Fruit fly (Drosophila melanogaster) whole organism, embryonic: ENCODE measurements around the gene CG16779.

Experiments
- Ada2b ChIP-seq: fragments of 200-800 bp; sonication (Bioruptor generic); IDR thresholded peaks from 2 replicates; pipeline ENCODE4 v1.3.6; 2022; ENCODE audit warnings: missing biosample characterization, missing genetic modification characterization
- Atf3 ChIP-seq: fragments of 200-800 bp; sonication (Bioruptor generic); optimal IDR thresholded peaks from 3 replicates; lab custom pipeline; 2016; ENCODE audit warnings: missing biosample characterization, missing genetic modification characterization
- Blimp-1 ChIP-seq: fragments of 200-800 bp; sonication (Bioruptor generic); optimal IDR thresholded peaks from 3 replicates; lab custom pipeline; 2018; ENCODE audit warnings: missing biosample characterization, missing genetic modification characterization, mild to moderate bottlenecking, moderate library complexity, missing genetic modification reagents
- C15 ChIP-seq: fragments of 200-800 bp; sonication (Bioruptor generic); IDR thresholded peaks from 3 replicates; pipeline ENCODE4 v1.3.6; 2022; ENCODE audit warnings: missing biosample characterization, missing genetic modification characterization
- CG10321 ChIP-seq: fragments of 200-800 bp; sonication (Bioruptor generic); IDR thresholded peaks from 2 replicates; pipeline ENCODE4 v1.3.6; 2022; ENCODE audit warnings: missing biosample characterization, missing genetic modification characterization
- CG10366 ChIP-seq: fragments of 200-800 bp; sonication (Bioruptor generic); IDR thresholded peaks from 2 replicates; pipeline ENCODE4 v1.3.6; 2022; ENCODE audit warnings: missing biosample characterization, missing genetic modification characterization
- CG11085 ChIP-seq: fragments of 200-800 bp; sonication (Bioruptor generic); IDR thresholded peaks from 2 replicates; pipeline ENCODE4 v1.3.6; 2022; ENCODE audit warnings: missing biosample characterization, missing genetic modification characterization
- CG11504 ChIP-seq: fragments of 200-800 bp; sonication (Bioruptor generic); optimal IDR thresholded peaks from 3 replicates; lab custom pipeline; 2019; ENCODE audit warnings: missing biosample characterization, mild to moderate bottlenecking, missing genetic modification characterization, moderate library complexity
- CG11695 ChIP-seq: fragments of 200-800 bp; sonication (Bioruptor generic); IDR thresholded peaks from 3 replicates; pipeline ENCODE4 v1.3.6; 2022; ENCODE audit warnings: missing biosample characterization, missing genetic modification characterization
- CG17359 ChIP-seq: fragments of 200-800 bp; sonication (Bioruptor generic); optimal IDR thresholded peaks from 3 replicates; lab custom pipeline; 2018; ENCODE audit warnings: missing biosample characterization, mild to moderate bottlenecking, missing genetic modification characterization, moderate library complexity
- CG17361 ChIP-seq: fragments of 200-800 bp; sonication (Bioruptor generic); IDR thresholded peaks from 3 replicates; pipeline ENCODE4 v1.3.6; 2022; ENCODE audit warnings: missing biosample characterization, missing genetic modification characterization
- CG30020 ChIP-seq: fragments of 200-800 bp; optimal IDR thresholded peaks from 2 replicates; lab custom pipeline; 2019; ENCODE audit warnings: missing biosample characterization, mild to moderate bottlenecking, missing genetic modification characterization, moderate library complexity
- CG4707 ChIP-seq: fragments of 200-800 bp; sonication (Bioruptor generic); optimal IDR thresholded peaks from 2 replicates; lab custom pipeline; 2018; ENCODE audit warnings: missing biosample characterization, mild to moderate bottlenecking, missing genetic modification characterization, moderate library complexity
- CG6791 ChIP-seq: fragments of 200-800 bp; sonication (Bioruptor generic); IDR thresholded peaks from 3 replicates; pipeline ENCODE4 v1.3.6; 2022; ENCODE audit warnings: missing biosample characterization, missing genetic modification characterization; ENCODE audit not compliant: partially characterized antibody
- CG7928 ChIP-seq: fragments of 200-800 bp; sonication (Bioruptor generic); optimal IDR thresholded peaks from 2 replicates; lab custom pipeline; 2017; ENCODE audit warnings: missing biosample characterization, mild to moderate bottlenecking, missing genetic modification characterization
- CG8290 ChIP-seq, 3 experiments: fragments of 200-800 bp; sonication (Bioruptor generic); optimal IDR thresholded peaks; 2 replicates each; lab custom pipeline; 2016 to 2019; ENCODE audit warnings: missing biosample characterization in 3 of 3, missing genetic modification characterization in 3 of 3, mild to moderate bottlenecking in 2 of 3, moderate library complexity in 1 of 3
- CG9727 ChIP-seq: fragments of 200-800 bp; sonication (Bioruptor generic); optimal IDR thresholded peaks from 3 replicates; lab custom pipeline; 2017; ENCODE audit warnings: missing biosample characterization, mild to moderate bottlenecking, missing genetic modification characterization
- Dbx ChIP-seq: fragments of 200-800 bp; sonication (Bioruptor generic); IDR thresholded peaks from 3 replicates; pipeline ENCODE4 v1.3.6; 2022; ENCODE audit warnings: missing biosample characterization, missing genetic modification characterization
- Drgx ChIP-seq: fragments of 200-800 bp; sonication (Bioruptor generic); IDR thresholded peaks from 2 replicates; pipeline ENCODE4 v1.3.6; 2022; ENCODE audit warnings: missing biosample characterization, missing genetic modification characterization
- Ets65A ChIP-seq: fragments of 200-800 bp; sonication (Bioruptor generic); peaks from one replicate; lab custom pipeline; 2016; ENCODE audit warnings: missing biosample characterization, missing genetic modification characterization
- H15 ChIP-seq: fragments of 200-800 bp; sonication (Bioruptor generic); IDR thresholded peaks from 3 replicates; pipeline ENCODE4 v1.3.6; 2022; ENCODE audit warnings: missing biosample characterization, missing genetic modification characterization
- Hmr ChIP-seq: fragments of 200-800 bp; sonication (Bioruptor generic); optimal IDR thresholded peaks from 3 replicates; lab custom pipeline; 2017; ENCODE audit warnings: mild to moderate bottlenecking, missing biosample characterization, missing genetic modification reagents, missing genetic modification characterization
- Hr3 ChIP-seq: fragments of 200-800 bp; sonication (Bioruptor generic); optimal IDR thresholded peaks from 3 replicates; lab custom pipeline; 2016; ENCODE audit warnings: missing biosample characterization, missing genetic modification characterization
- Med ChIP-seq: fragments of 200-800 bp; sonication (Bioruptor generic); peaks from one replicate; lab custom pipeline; 2016; ENCODE audit warnings: missing biosample characterization, missing genetic modification characterization, mild to moderate bottlenecking, inconsistent platforms, moderate library complexity
- Nf-YB ChIP-seq: fragments of 200-800 bp; sonication (Bioruptor generic); optimal IDR thresholded peaks from 3 replicates; lab custom pipeline; 2019; ENCODE audit warnings: missing biosample characterization, mild to moderate bottlenecking, missing genetic modification characterization, moderate library complexity
- Ptx1 ChIP-seq: fragments of 200-800 bp; sonication (Bioruptor generic); IDR thresholded peaks from 2 replicates; pipeline ENCODE4 v1.3.6; 2022; ENCODE audit warnings: missing biosample characterization, missing genetic modification characterization
- bbx ChIP-seq: fragments of 200-800 bp; sonication (Bioruptor generic); IDR thresholded peaks from 2 replicates; pipeline ENCODE4 v1.3.6; 2022; ENCODE audit warnings: missing biosample characterization, missing genetic modification characterization; ENCODE audit not compliant: partially characterized antibody
- chinmo ChIP-seq: fragments of 200-800 bp; sonication (Bioruptor generic); IDR thresholded peaks from 4 replicates; pipeline ENCODE4 v1.3.6; 2022; ENCODE audit warnings: missing biosample characterization, missing genetic modification characterization; ENCODE audit not compliant: partially characterized antibody
- chm ChIP-seq: fragments of 200-800 bp; sonication (Bioruptor generic); IDR thresholded peaks from 2 replicates; pipeline ENCODE4 v1.3.6; 2022; ENCODE audit warnings: missing biosample characterization, missing genetic modification characterization
- ci ChIP-seq: fragments of 200-800 bp; sonication (Bioruptor generic); IDR thresholded peaks from 3 replicates; pipeline ENCODE4 v1.3.6; 2022; ENCODE audit warnings: missing biosample characterization, missing genetic modification characterization
- corto ChIP-seq: fragments of 200-800 bp; sonication (Bioruptor generic); optimal IDR thresholded peaks from 2 replicates; lab custom pipeline; 2016; ENCODE audit warnings: missing biosample characterization, mild to moderate bottlenecking, missing genetic modification characterization, moderate library complexity
- crol ChIP-seq: fragments of 200-800 bp; sonication (Bioruptor generic); IDR thresholded peaks from 2 replicates; pipeline ENCODE4 v1.3.6; 2022; ENCODE audit warnings: missing biosample characterization, missing genetic modification characterization
- crp ChIP-seq, 2 experiments: fragments of 200-800 bp; sonication (Bioruptor generic); optimal IDR thresholded peaks; 2 replicates in 1 of 2; 3 replicates in 1 of 2; lab custom pipeline; 2017; ENCODE audit warnings: missing biosample characterization in 2 of 2, missing genetic modification characterization in 2 of 2, mild to moderate bottlenecking in 1 of 2, moderate library complexity in 1 of 2
- dmrt99B ChIP-seq: fragments of 200-800 bp; sonication (Bioruptor generic); optimal IDR thresholded peaks from 2 replicates; lab custom pipeline; 2018; ENCODE audit warnings: missing biosample characterization, mild to moderate bottlenecking, missing genetic modification characterization, moderate library complexity
- esg ChIP-seq: fragments of 200-800 bp; sonication (Bioruptor generic); conservative IDR thresholded peaks from 2 replicates; pipeline ENCODE4 v1.3.6; 2022; ENCODE audit warnings: missing biosample characterization, missing genetic modification characterization
- ewg ChIP-seq: fragments of 200-800 bp; sonication (Bioruptor generic); optimal IDR thresholded peaks from 3 replicates; lab custom pipeline; 2017; ENCODE audit warnings: mild to moderate bottlenecking, missing biosample characterization, missing genetic modification reagents, missing genetic modification characterization
- hkb ChIP-seq, 2 experiments: fragments of 200-800 bp in 1 of 2; fragments of >200 bp in 1 of 2; sonication (Bioruptor generic) in 1 of 2; IDR thresholded peaks in 1 of 2; optimal IDR thresholded peaks in 1 of 2; 2 replicates each; pipeline versions ENCODE4 v1.3.6 to Lab custom; 2017 to 2022; ENCODE audit warnings: missing biosample characterization in 1 of 2, missing genetic modification characterization in 1 of 2
- knrl ChIP-seq: fragments of 200-800 bp; sonication (Bioruptor generic); IDR thresholded peaks from 3 replicates; pipeline ENCODE4 v1.3.6; 2022; ENCODE audit warnings: missing biosample characterization, missing genetic modification characterization; ENCODE audit not compliant: partially characterized antibody
- nom ChIP-seq: fragments of 200-800 bp; sonication (Bioruptor generic); optimal IDR thresholded peaks from 2 replicates; lab custom pipeline; 2017; ENCODE audit warnings: missing biosample characterization, missing genetic modification characterization, mild to moderate bottlenecking, moderate library complexity, missing genetic modification reagents
- phol ChIP-seq: fragments of 200-800 bp; sonication (Bioruptor generic); optimal IDR thresholded peaks from 3 replicates; lab custom pipeline; 2018; ENCODE audit warnings: missing biosample characterization, mild to moderate bottlenecking, missing genetic modification characterization, moderate library complexity
- pnt ChIP-seq: fragments of 200-800 bp; sonication (Bioruptor generic); optimal IDR thresholded peaks from 3 replicates; lab custom pipeline; 2016; ENCODE audit warnings: missing biosample characterization, missing genetic modification characterization
- repo ChIP-seq: fragments of 200-800 bp; sonication (Bioruptor generic); optimal IDR thresholded peaks from 2 replicates; lab custom pipeline; 2016; ENCODE audit warnings: missing biosample characterization, missing genetic modification characterization
- schlank ChIP-seq: fragments of 200-800 bp; sonication (Bioruptor generic); optimal IDR thresholded peaks from 2 replicates; lab custom pipeline; 2018; ENCODE audit warnings: missing biosample characterization, mild to moderate bottlenecking, missing genetic modification characterization
- sima ChIP-seq: fragments of 200-800 bp; sonication (Bioruptor generic); optimal IDR thresholded peaks from 2 replicates; lab custom pipeline; 2016; ENCODE audit warnings: missing biosample characterization, missing genetic modification characterization
- slbo ChIP-seq: fragments of 200-800 bp; sonication (Bioruptor generic); IDR thresholded peaks from 2 replicates; pipeline ENCODE4 v1.3.6; 2022; ENCODE audit warnings: missing biosample characterization, missing genetic modification characterization
- wdn ChIP-seq: fragments of 200-800 bp; sonication (Bioruptor generic); IDR thresholded peaks from 2 replicates; pipeline ENCODE4 v1.3.6; 2022; ENCODE audit warnings: missing biosample characterization, missing genetic modification characterization

The CG16779 gene

DNA sequence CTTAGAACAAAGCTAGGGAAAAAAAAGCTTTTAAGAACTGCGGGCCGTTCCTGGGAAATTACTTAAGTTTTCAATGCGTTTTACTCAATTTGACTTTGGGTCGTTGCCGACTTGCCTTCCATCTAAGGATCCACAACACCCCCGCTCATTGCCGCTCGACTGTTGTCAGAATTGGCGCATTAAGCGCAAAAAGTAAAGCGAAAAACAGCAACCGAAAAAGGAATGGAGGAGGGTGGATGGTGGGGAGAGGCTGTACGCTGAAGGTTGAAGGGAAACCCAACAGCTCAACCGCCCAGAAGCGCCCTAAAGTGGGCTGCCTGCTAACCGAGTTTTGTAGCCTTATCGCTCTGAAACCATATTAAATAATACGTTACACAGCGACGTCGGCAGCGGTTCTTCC is 5.9 kb downstream of the CG16779 start (continued):
- no peak for TF ChIP-seq crp (GFP tag; optimal IDR thresholded peaks at IDR 0.05; lab: Kevin White, UChicago)
- no peak for TF ChIP-seq corto (GFP tag; lab: Kevin White, UChicago)
- peak; percentile 51 for TF ChIP-seq crol (GFP tag; lab: Robert Waterston, UW)
- TF ChIP-seq CG10366 (GFP tag; lab: Robert Waterston, UW): no peak

DNA sequence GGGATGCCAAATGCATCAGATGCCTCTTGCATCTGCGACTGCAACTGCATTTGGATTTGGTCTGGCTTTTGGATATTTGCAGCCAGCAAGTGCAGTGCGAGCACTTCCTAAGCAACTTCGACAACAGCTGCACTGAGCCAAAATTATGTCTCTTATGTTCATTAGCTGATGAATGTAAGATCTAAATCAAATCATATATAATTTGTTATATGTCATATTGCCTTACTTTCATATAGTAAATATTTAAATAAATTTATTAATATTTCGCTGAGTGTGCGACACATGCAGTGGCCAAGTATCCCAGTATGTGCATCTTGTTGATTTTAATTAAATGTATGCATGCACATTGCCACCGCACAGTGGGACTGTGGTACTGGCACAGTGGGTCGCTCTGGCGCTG is 13.1 kb downstream of the CG16779 start:
- TF ChIP-seq bbx (no peak), ewg (GFP tag; lab: Kevin White, UChicago) (no peak), Ptx1 (GFP tag; lab: Robert Waterston, UW) (no peak), H15 (0 out of 3 replicates have a peak, but pooled peaks have one; percentile 37), CG17361 (GFP tag; lab: Robert Waterston, UW) (0 out of 3 replicates have a peak, but pooled peaks have one; percentile 17), Med (GFP tag; lab: Kevin White, UChicago) (peak; percentile 41), CG11695 (0 out of 3 replicates have a peak, but pooled peaks have one; percentile 28), slbo (GFP tag; lab: Robert Waterston, UW) (no peak), knrl (GFP tag; lab: Robert Waterston, UW) (no peak), dmrt99B (tag; lab: Kevin White, UChicago) (peak; percentile 12), sima (GFP tag; lab: Kevin White, UChicago) (no peak), CG11085 (GFP tag; lab: Robert Waterston, UW) (no peak), chinmo (GFP tag; lab: Robert Waterston, UW) (0 out of 4 replicates have a peak, but pooled peaks have one; percentile 49), phol (peak; percentile 13), ci (GFP tag; lab: Robert Waterston, UW) (0 out of 3 replicates have a peak, but pooled peaks have one; percentile 19), Drgx (peak; percentile 80), CG4707 (GFP tag; lab: Kevin White, UChicago) (peak; percentile 72), Hr3 (peak; percentile 1), CG17359 (peak; percentile 29), wdn (no peak), nom (GFP tag; lab: Kevin White, UChicago) (no peak), Blimp-1 (GFP tag; lab: Kevin White, UChicago) (peak; percentile 9), hkb (optimal IDR thresholded peaks at IDR 0.05; lab: Kevin White, UChicago) (no peak), hkb (GFP tag; IDR thresholded peaks at IDR 0.05; lab: Robert Waterston, UW) (peak; percentile 45), CG11504 (tag; lab: Kevin White, UChicago) (peak; percentile 27), chm (no peak), Ada2b (0 out of 2 replicates have a peak, but pooled peaks have one; percentile 15)

DNA sequence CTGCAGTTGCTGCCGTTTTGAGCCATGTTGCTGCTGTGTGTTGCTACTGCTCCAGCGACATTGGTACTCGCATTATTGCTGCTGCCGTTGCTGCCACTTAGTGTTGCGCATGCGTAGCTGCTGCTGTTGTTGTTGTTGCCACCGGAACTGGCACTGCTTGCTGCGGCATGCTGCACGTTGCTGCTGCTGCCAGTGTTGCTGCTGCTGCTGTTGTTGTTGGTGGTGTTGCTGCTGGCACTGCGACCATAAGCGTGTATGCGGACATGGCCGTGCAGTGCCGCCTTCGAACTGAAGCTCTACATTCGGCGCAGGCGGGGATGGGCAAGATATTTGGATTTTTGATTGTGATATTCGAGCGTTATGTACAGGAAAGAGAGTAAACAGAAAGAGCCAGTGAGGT is 25.4 kb downstream of the CG16779 start:
- peak; percentile 80 for TF ChIP-seq Ets65A (GFP tag; lab: Kevin White, UChicago)
- no peak for TF ChIP-seq Nf-YB (GFP tag; lab: Kevin White, UChicago)
- TF ChIP-seq CG10321 (GFP tag; lab: Robert Waterston, UW): no peak

DNA sequence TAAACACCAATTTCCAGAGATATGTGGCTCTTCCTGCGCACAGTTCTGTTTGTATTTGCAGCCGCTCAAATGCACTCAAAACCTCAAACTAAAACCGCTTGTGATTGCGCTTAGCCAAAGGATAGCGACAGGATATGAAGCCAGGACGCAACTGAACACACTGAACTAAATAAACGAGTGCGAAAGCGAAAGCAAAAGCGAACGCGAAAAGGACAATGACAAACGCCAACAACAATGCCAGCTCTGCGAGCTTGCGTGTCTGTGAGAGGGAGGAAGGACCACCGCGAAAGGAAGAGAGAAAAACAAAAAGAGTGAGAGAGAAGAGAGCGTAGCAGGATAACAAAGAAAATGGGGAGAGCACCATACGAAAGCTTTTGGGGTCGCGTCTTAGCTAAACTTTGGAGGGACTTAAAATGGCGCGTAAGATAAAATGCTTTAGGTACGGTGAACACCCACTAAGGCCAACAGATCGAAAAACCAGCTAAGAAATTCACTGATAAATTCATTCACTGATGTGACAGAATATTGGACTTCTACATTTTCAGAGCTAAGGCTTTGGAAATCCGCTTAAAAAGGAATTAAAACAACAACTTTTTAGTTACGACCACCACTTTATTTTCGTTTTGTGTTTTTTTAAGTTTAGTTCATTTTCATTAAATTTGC is 32.9 kb downstream of the CG16779 start, which contains the start of gene GstZ2:
Gene GstZ2, minus strand, starts transcription at position 165 of the 663 bp plus-strand sequence.
- TF ChIP-seq repo (GFP tag; lab: Kevin White, UChicago) (no peak), Hmr (GFP tag; lab: Kevin White, UChicago) (peak; percentile 23), schlank (no peak), CG8290 (GFP tag; optimal IDR thresholded peaks at IDR 0.05; lab: Kevin White, UChicago) (no peak), CG8290 (tag; optimal IDR thresholded peaks at IDR 0.05; lab: Kevin White, UChicago) (no peak), Dbx (GFP tag; lab: Robert Waterston, UW) (peak; percentile 17; the same call in 1 of the 3 replicates), CG6791 (GFP tag; lab: Robert Waterston, UW) (no peak), Atf3 (GFP tag; lab: Kevin White, UChicago) (no peak), CG30020 (no peak), pnt (GFP tag; lab: Kevin White, UChicago) (no peak), CG7928 (no peak), CG9727 (GFP tag; lab: Kevin White, UChicago) (no peak), esg (GFP tag; lab: Robert Waterston, UW) (no peak), C15 (GFP tag; lab: Robert Waterston, UW) (no peak), CG17361 (GFP tag; lab: Robert Waterston, UW) (no peak)
